Worm (Caenorhabditis elegans) whole organism, L4/young adult: ENCODE measurements around the gene C24H11.1.

Source experiments
- W03F9.2 ChIP-seq: fragments of 150-350 bp; optimal IDR thresholded peaks from 2 replicates; lab custom pipeline; 2014; ENCODE audit warnings: missing biosample characterization, missing genetic modification characterization
- dao-5 ChIP-seq: sonication (generic microtip); optimal IDR thresholded peaks from 2 replicates; lab custom pipeline; 2016; ENCODE audit warnings: missing genotype, missing genetic modification characterization, moderate library complexity, missing compliant biosample characterization
- him-1 ChIP-seq: sonication (generic microtip); optimal IDR thresholded peaks from 2 replicates; lab custom pipeline; 2016; ENCODE audit warnings: missing genotype, missing genetic modification reagents, missing genetic modification characterization, missing compliant biosample characterization

The C24H11.1 gene

DNA sequence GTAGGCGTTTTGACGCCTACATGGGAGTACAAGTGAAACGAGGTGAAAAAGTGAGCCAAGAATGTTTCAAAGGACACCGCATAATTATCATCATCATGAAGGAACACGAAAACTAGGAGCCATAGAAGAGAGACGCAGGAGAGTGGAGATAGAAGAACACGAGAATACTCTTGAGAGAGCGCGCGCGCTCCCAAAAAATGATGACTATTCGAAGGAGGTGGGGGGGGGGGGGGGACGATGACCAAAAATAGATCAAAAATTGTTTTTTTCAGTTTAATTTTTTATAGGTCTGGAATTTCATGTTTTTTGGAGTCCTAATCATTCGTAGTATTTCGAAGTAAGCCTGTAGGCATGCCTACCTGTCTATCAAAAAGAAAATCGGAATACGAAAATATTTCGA, 49.3 kb downstream of the C24H11.1 start:
- TF ChIP-seq W03F9.2 (tag; lab: Kevin White, UChicago) (no peak), him-1 (tag; lab: Kevin White, UChicago) (no peak), dao-5 (tag; lab: Kevin White, UChicago) (no peak)
